Worm (Caenorhabditis elegans) whole organism, L2 larva: Measurements from ENCODE around the gene K05F1.9.

Experiments
- C34F6.9 ChIP-seq: fragments of 150-350 bp; optimal IDR thresholded peaks from 2 replicates; lab custom pipeline; 2014; ENCODE audit warnings: missing biosample characterization, missing genetic modification characterization
- F13H6.1 ChIP-seq: sonication (generic microtip); optimal IDR thresholded peaks from 2 replicates; lab custom pipeline; 2016; ENCODE audit warnings: missing genetic modification characterization, missing compliant biosample characterization
- alr-1 ChIP-seq: fragments of 150-350 bp; optimal IDR thresholded peaks from 2 replicates; lab custom pipeline; 2014; ENCODE audit warnings: missing biosample characterization, missing genetic modification characterization
- egl-27 ChIP-seq: sonication (generic microtip); optimal IDR thresholded peaks from 3 replicates; lab custom pipeline; 2017; ENCODE audit warnings: missing biosample characterization, missing genetic modification reagents, missing genetic modification characterization
- mbf-1 ChIP-seq: sonication (generic microtip); optimal IDR thresholded peaks from 2 replicates; lab custom pipeline; 2017; ENCODE audit warnings: missing biosample characterization, missing genetic modification characterization
- mdl-1 ChIP-seq, 2 experiments: fragments of 150-350 bp in 1 of 2; sonication (generic microtip) in 1 of 2; optimal IDR thresholded peaks; 2 replicates each; lab custom pipeline; 2017; ENCODE audit warnings: missing biosample characterization in 2 of 2, missing genetic modification characterization in 2 of 2
- nhr-11 ChIP-seq: fragments of 150-350 bp; optimal IDR thresholded peaks from 2 replicates; lab custom pipeline; 2014; ENCODE audit warnings: missing biosample characterization, missing genetic modification characterization
- nhr-6 ChIP-seq: fragments of 150-350 bp; optimal IDR thresholded peaks from 2 replicates; lab custom pipeline; 2014; ENCODE audit warnings: missing biosample characterization, missing genetic modification characterization
- nhr-77 ChIP-seq: fragments of 150-350 bp; optimal IDR thresholded peaks from 2 replicates; lab custom pipeline; 2014; ENCODE audit warnings: missing biosample characterization, missing genetic modification characterization
- sem-4 ChIP-seq: fragments of 150-350 bp; optimal IDR thresholded peaks from 2 replicates; lab custom pipeline; 2014; ENCODE audit warnings: missing biosample characterization, missing genetic modification reagents, missing genetic modification characterization
- snpc-4 ChIP-seq: fragments of 150-350 bp; optimal IDR thresholded peaks from 2 replicates; lab custom pipeline; 2014; ENCODE audit warnings: missing biosample characterization, missing genetic modification characterization
- unc-55 ChIP-seq: fragments of 150-350 bp; sonication (generic microtip); optimal IDR thresholded peaks from 3 replicates; lab custom pipeline; 2014; ENCODE audit warnings: missing biosample characterization, missing genetic modification reagents, missing genetic modification characterization
- ztf-4 ChIP-seq: fragments of 150-350 bp; optimal IDR thresholded peaks from 2 replicates; lab custom pipeline; 2014; ENCODE audit warnings: missing biosample characterization, missing genetic modification characterization

DNA sequence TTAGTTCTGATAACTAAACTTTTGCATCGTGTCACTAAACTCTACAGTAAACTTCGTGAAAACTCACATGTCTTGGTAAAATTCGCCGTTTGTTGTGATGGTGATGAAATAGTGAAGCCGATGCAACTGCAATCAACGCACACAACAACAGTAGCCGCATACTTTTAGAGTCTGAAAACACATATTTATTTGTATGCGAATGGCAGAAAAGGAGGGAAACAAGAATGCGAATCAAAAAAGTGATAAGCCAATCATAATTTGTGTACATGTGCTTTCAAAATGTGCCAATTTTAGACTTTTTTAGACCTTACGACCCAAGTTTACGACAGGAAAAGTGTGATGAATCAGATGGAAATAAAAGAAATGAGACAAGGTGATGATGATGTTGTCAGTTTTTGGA lies 4.3 kb upstream of the K05F1.9 start, which contains the start of gene K05F1.10:
- TF ChIP-seq egl-27 (tag; lab: Kevin White, UChicago): no peak
- TF ChIP-seq snpc-4: no peak
- no peak for TF ChIP-seq mdl-1 (tag; optimal IDR thresholded peaks at IDR 0.05; lab: Kevin White, UChicago)
- no peak for TF ChIP-seq alr-1
- no peak for TF ChIP-seq sem-4 (tag; lab: Kevin White, UChicago)
- no peak for TF ChIP-seq nhr-11
- TF ChIP-seq unc-55 (GFP tag; lab: Kevin White, UChicago): no peak
- TF ChIP-seq nhr-6 (tag; lab: Kevin White, UChicago): no peak
- no peak for TF ChIP-seq C34F6.9 (tag; lab: Kevin White, UChicago)
- no peak for TF ChIP-seq F13H6.1 (tag; lab: Kevin White, UChicago)
- TF ChIP-seq ztf-4: no peak
- TF ChIP-seq nhr-77 (tag; lab: Kevin White, UChicago): no peak
- TF ChIP-seq mbf-1 (tag; lab: Kevin White, UChicago): no peak
